Fruit fly (Drosophila melanogaster) whole organism, embryonic: ENCODE measurements around the gene HDAC3.

Source experiments
- Antp ChIP-seq: fragments of 200-800 bp; sonication (Bioruptor generic); optimal IDR thresholded peaks from 3 replicates; lab custom pipeline; 2016; ENCODE audit warnings: missing biosample characterization, missing genetic modification characterization
- Awh ChIP-seq: fragments of 200-800 bp; sonication (Bioruptor generic); IDR thresholded peaks from 2 replicates; pipeline ENCODE4, ENCODE4 v1.3.6; 2022; ENCODE audit warnings: missing biosample characterization, missing genetic modification characterization
- CG10366 ChIP-seq: fragments of 200-800 bp; sonication (Bioruptor generic); IDR thresholded peaks from 2 replicates; pipeline ENCODE4 v1.3.6; 2022; ENCODE audit warnings: missing biosample characterization, missing genetic modification characterization
- CG12942 ChIP-seq: fragments of 200-800 bp; sonication (Bioruptor generic); optimal IDR thresholded peaks from 3 replicates; lab custom pipeline; 2016; ENCODE audit warnings: missing biosample characterization, missing genetic modification characterization
- CG13424 ChIP-seq: fragments of 200-800 bp; sonication (Bioruptor generic); optimal IDR thresholded peaks from 2 replicates; lab custom pipeline; 2019; ENCODE audit warnings: missing biosample characterization, mild to moderate bottlenecking, missing genetic modification characterization, moderate library complexity
- CG1602 ChIP-seq: fragments of 200-800 bp; sonication (Bioruptor generic); optimal IDR thresholded peaks from 3 replicates; lab custom pipeline; 2016; ENCODE audit warnings: missing biosample characterization, missing genetic modification characterization
- CG17359 ChIP-seq: fragments of 200-800 bp; sonication (Bioruptor generic); optimal IDR thresholded peaks from 3 replicates; lab custom pipeline; 2018; ENCODE audit warnings: missing biosample characterization, mild to moderate bottlenecking, missing genetic modification characterization, moderate library complexity
- CG17829 ChIP-seq: fragments of 200-800 bp; optimal IDR thresholded peaks from 2 replicates; lab custom pipeline; 2019; ENCODE audit warnings: missing biosample characterization, mild to moderate bottlenecking, missing genetic modification characterization, moderate library complexity
- CG17912 ChIP-seq: fragments of 200-800 bp; sonication (Bioruptor generic); optimal IDR thresholded peaks from 2 replicates; lab custom pipeline; 2018; ENCODE audit warnings: missing biosample characterization, mild to moderate bottlenecking, missing genetic modification characterization
- CG18262 ChIP-seq: fragments of 200-800 bp; optimal IDR thresholded peaks from 3 replicates; lab custom pipeline; 2019; ENCODE audit warnings: missing biosample characterization, mild to moderate bottlenecking, missing genetic modification characterization, moderate library complexity
- CG18619 ChIP-seq: fragments of 200-800 bp; sonication (Bioruptor generic); optimal IDR thresholded peaks from 3 replicates; lab custom pipeline; 2017; ENCODE audit warnings: missing biosample characterization, mild to moderate bottlenecking, missing genetic modification characterization
- CG2202 ChIP-seq: fragments of 200-800 bp; sonication (Bioruptor generic); optimal IDR thresholded peaks from 2 replicates; lab custom pipeline; 2018; ENCODE audit warnings: missing biosample characterization, mild to moderate bottlenecking, missing genetic modification characterization
- CG30431 ChIP-seq: fragments of 200-800 bp; sonication (Bioruptor generic); optimal IDR thresholded peaks from 2 replicates; lab custom pipeline; 2017; ENCODE audit warnings: missing biosample characterization, missing genetic modification characterization
- CG3065 ChIP-seq: fragments of 200-800 bp; sonication (Bioruptor generic); optimal IDR thresholded peaks from 2 replicates; lab custom pipeline; 2016; ENCODE audit warnings: missing biosample characterization, missing genetic modification characterization
- CG31441 ChIP-seq: fragments of 200-800 bp; sonication (Bioruptor generic); IDR thresholded peaks from 2 replicates; pipeline ENCODE4 v1.3.6; 2022; ENCODE audit warnings: missing biosample characterization, missing genetic modification characterization
- CG33557 ChIP-seq: fragments of 200-800 bp; sonication (Bioruptor generic); optimal IDR thresholded peaks from 2 replicates; lab custom pipeline; 2019; ENCODE audit warnings: missing biosample characterization, mild to moderate bottlenecking, missing genetic modification characterization, moderate library complexity
- CG3407 ChIP-seq: fragments of 200-800 bp; sonication (Bioruptor generic); optimal IDR thresholded peaks from 2 replicates; lab custom pipeline; 2018; ENCODE audit warnings: missing biosample characterization, mild to moderate bottlenecking, missing genetic modification characterization
- CG34224 ChIP-seq: fragments of 200-800 bp; sonication (Bioruptor generic); IDR thresholded peaks from 3 replicates; pipeline ENCODE4 v1.3.6; 2022; ENCODE audit warnings: missing biosample characterization, missing genetic modification characterization; ENCODE audit not compliant: partially characterized antibody
- CG34422 ChIP-seq: fragments of 200-800 bp; sonication (Bioruptor generic); IDR thresholded peaks from 3 replicates; pipeline ENCODE4 v1.3.6; 2022; ENCODE audit warnings: missing biosample characterization, missing genetic modification characterization
- CG42726 ChIP-seq: fragments of 200-800 bp; sonication (Bioruptor generic); IDR thresholded peaks from 2 replicates; pipeline ENCODE4 v1.3.6; 2022; ENCODE audit warnings: missing biosample characterization, missing genetic modification characterization; ENCODE audit not compliant: partially characterized antibody
- CG5953 ChIP-seq: fragments of 200-800 bp; sonication (Bioruptor generic); IDR thresholded peaks from 2 replicates; pipeline ENCODE4 v1.3.6; 2022; ENCODE audit warnings: missing biosample characterization, missing genetic modification characterization
- CG6175 ChIP-seq: fragments of 200-800 bp; sonication (Bioruptor generic); IDR thresholded peaks from 3 replicates; pipeline ENCODE4 v1.3.6; 2022; ENCODE audit warnings: missing biosample characterization, missing genetic modification characterization
- CG7987 ChIP-seq: fragments of 200-800 bp; sonication (Bioruptor generic); optimal IDR thresholded peaks from 2 replicates; lab custom pipeline; 2018; ENCODE audit warnings: missing biosample characterization, mild to moderate bottlenecking, missing genetic modification characterization, moderate library complexity
- CG8388 ChIP-seq: fragments of 200-800 bp; sonication (Bioruptor generic); optimal IDR thresholded peaks from 2 replicates; lab custom pipeline; 2019; ENCODE audit warnings: missing biosample characterization, mild to moderate bottlenecking, missing genetic modification characterization, moderate library complexity
- CG9727 ChIP-seq: fragments of 200-800 bp; sonication (Bioruptor generic); optimal IDR thresholded peaks from 3 replicates; lab custom pipeline; 2017; ENCODE audit warnings: missing biosample characterization, mild to moderate bottlenecking, missing genetic modification characterization
- CkIIα-i1 ChIP-seq: fragments of 200-800 bp; sonication (Bioruptor generic); IDR thresholded peaks from 2 replicates; pipeline ENCODE4 v1.3.6; 2022; ENCODE audit warnings: missing biosample characterization, missing genetic modification characterization
- D19B ChIP-seq: fragments of 200-800 bp; sonication (Bioruptor generic); optimal IDR thresholded peaks from 2 replicates; lab custom pipeline; 2017; ENCODE audit warnings: missing biosample characterization, mild to moderate bottlenecking, missing genetic modification characterization
- Dek ChIP-seq: fragments of 200-800 bp; sonication (Bioruptor generic); optimal IDR thresholded peaks from 3 replicates; lab custom pipeline; 2019; ENCODE audit warnings: missing biosample characterization, mild to moderate bottlenecking, missing genetic modification characterization, moderate library complexity
- Dfd ChIP-seq, 2 experiments: fragments of >200 bp; optimal IDR thresholded peaks; 2 replicates each; lab custom pipeline; 2017; ENCODE audit warnings: missing biosample characterization in 2 of 2, missing genetic modification characterization in 2 of 2
- Hey ChIP-seq: fragments of 200-800 bp; sonication (Bioruptor generic); optimal IDR thresholded peaks from 3 replicates; lab custom pipeline; 2018; ENCODE audit warnings: missing biosample characterization, mild to moderate bottlenecking, missing genetic modification characterization
- Hr51 ChIP-seq, 2 experiments: fragments of 200-800 bp; sonication (Bioruptor generic); optimal IDR thresholded peaks; 2 replicates in 1 of 2; 3 replicates in 1 of 2; lab custom pipeline; 2016 to 2018; ENCODE audit warnings: missing biosample characterization in 2 of 2, missing genetic modification characterization in 2 of 2, mild to moderate bottlenecking in 1 of 2, moderate library complexity in 1 of 2
- Max ChIP-seq: fragments of 200-800 bp; sonication (Bioruptor generic); optimal IDR thresholded peaks from 2 replicates; lab custom pipeline; 2016; ENCODE audit warnings: missing biosample characterization, mild to moderate bottlenecking, missing genetic modification characterization
- Myb ChIP-seq: fragments of 200-800 bp; sonication (Bioruptor generic); optimal IDR thresholded peaks from 2 replicates; lab custom pipeline; 2016; ENCODE audit warnings: missing biosample characterization, missing genetic modification characterization
- PHDP ChIP-seq: fragments of 200-800 bp; sonication (Bioruptor generic); optimal IDR thresholded peaks from 3 replicates; lab custom pipeline; 2018; ENCODE audit warnings: missing biosample characterization, mild to moderate bottlenecking, missing genetic modification characterization, moderate library complexity
- Spps ChIP-seq: fragments of 200-800 bp; sonication (Bioruptor generic); optimal IDR thresholded peaks from 2 replicates; lab custom pipeline; 2018; ENCODE audit warnings: missing biosample characterization, mild to moderate bottlenecking, missing genetic modification characterization
- az2 ChIP-seq: fragments of 200-800 bp; sonication (Bioruptor generic); optimal IDR thresholded peaks from 3 replicates; lab custom pipeline; 2016; ENCODE audit warnings: missing biosample characterization, missing genetic modification characterization
- bcd ChIP-seq: fragments of 200-800 bp; sonication (Bioruptor generic); optimal IDR thresholded peaks from 2 replicates; lab custom pipeline; 2017; ENCODE audit warnings: missing biosample characterization, mild to moderate bottlenecking, missing genetic modification characterization
- disco-r ChIP-seq: fragments of 200-800 bp; sonication (Bioruptor generic); optimal IDR thresholded peaks from 2 replicates; lab custom pipeline; 2016; ENCODE audit warnings: missing biosample characterization, missing genetic modification characterization
- fd102C ChIP-seq: fragments of 200-800 bp; sonication (Bioruptor generic); optimal IDR thresholded peaks from 2 replicates; lab custom pipeline; 2018; ENCODE audit warnings: missing biosample characterization, mild to moderate bottlenecking, missing genetic modification characterization, moderate library complexity
- grau ChIP-seq: fragments of 200-800 bp; optimal IDR thresholded peaks from 3 replicates; lab custom pipeline; 2019; ENCODE audit warnings: missing biosample characterization, mild to moderate bottlenecking, missing genetic modification characterization, moderate library complexity
- jumu ChIP-seq: fragments of 200-800 bp; sonication (Bioruptor generic); optimal IDR thresholded peaks from 3 replicates; lab custom pipeline; 2016; ENCODE audit warnings: missing biosample characterization, missing genetic modification characterization
- lov ChIP-seq, 2 experiments: fragments of 200-800 bp in 1 of 2; fragments of >200 bp in 1 of 2; sonication (Bioruptor generic) in 1 of 2; IDR thresholded peaks in 1 of 2; optimal IDR thresholded peaks in 1 of 2; 2 replicates in 1 of 2; 3 replicates in 1 of 2; pipeline versions ENCODE4 v1.3.6 to Lab custom; 2017 to 2022; ENCODE audit warnings: missing biosample characterization in 1 of 2, missing genetic modification characterization in 1 of 2
- nerfin-2 ChIP-seq: fragments of 200-800 bp; sonication (Bioruptor generic); IDR thresholded peaks from 2 replicates; pipeline ENCODE4 v1.3.6; 2022; ENCODE audit warnings: missing biosample characterization, missing genetic modification characterization; ENCODE audit not compliant: partially characterized antibody
- org-1 ChIP-seq: fragments of 200-800 bp; sonication (Bioruptor generic); optimal IDR thresholded peaks from 2 replicates; lab custom pipeline; 2017; ENCODE audit warnings: missing biosample characterization, missing genetic modification characterization
- p53 ChIP-seq: fragments of 200-800 bp; sonication (Bioruptor generic); optimal IDR thresholded peaks from 2 replicates; lab custom pipeline; 2016; ENCODE audit warnings: missing biosample characterization, missing genetic modification characterization
- prd ChIP-seq, 3 experiments: fragments of >200 bp in 2 of 3; fragments of 200-800 bp in 1 of 3; sonication (Bioruptor generic) in 1 of 3; optimal IDR thresholded peaks in 2 of 3; IDR thresholded peaks in 1 of 3; 2 replicates in 2 of 3; 3 replicates in 1 of 3; pipeline versions ENCODE4 v1.3.6 to Lab custom; 2017 to 2022; ENCODE audit warnings: missing biosample characterization in 1 of 3, missing genetic modification characterization in 1 of 3
- ranshi ChIP-seq: fragments of 200-800 bp; sonication (Bioruptor generic); IDR thresholded peaks from 2 replicates; pipeline ENCODE4 v1.3.6; 2022; ENCODE audit warnings: missing biosample characterization, missing genetic modification characterization
- sd ChIP-seq: fragments of 200-800 bp; sonication (Bioruptor generic); optimal IDR thresholded peaks from 3 replicates; lab custom pipeline; 2018; ENCODE audit warnings: missing biosample characterization, mild to moderate bottlenecking, missing genetic modification characterization, moderate library complexity
- zfh1 ChIP-seq: fragments of 200-800 bp; sonication (Bioruptor generic); IDR thresholded peaks from 3 replicates; pipeline ENCODE4 v1.3.6; 2022; ENCODE audit warnings: missing biosample characterization, missing genetic modification characterization

Gene HDAC3

DNA sequence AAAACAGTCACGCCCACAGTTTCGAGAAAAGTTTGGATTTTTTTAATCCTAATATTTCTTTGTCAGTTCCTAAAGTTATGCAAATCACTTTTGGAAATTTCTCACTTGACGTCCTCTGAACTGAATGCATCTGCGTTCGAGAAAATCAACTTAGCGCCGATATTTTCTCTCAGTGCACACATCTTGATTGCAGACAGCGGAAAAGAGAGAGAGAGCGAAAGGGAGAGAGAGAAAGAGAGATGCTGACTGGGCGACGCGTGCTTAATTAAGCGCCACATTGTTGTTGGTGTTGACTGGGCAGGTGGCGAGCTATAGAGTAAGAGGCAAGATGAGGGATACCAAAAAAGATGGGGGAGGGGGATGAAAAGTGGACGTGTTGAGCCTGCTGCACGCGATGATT is 44.2 kb upstream of the HDAC3 start (continued):
- TF ChIP-seq prd (optimal IDR thresholded peaks at IDR 0.05; lab: Kevin White, UChicago): no peak
- peak; percentile 22; the same call in 1 of the 3 replicates for TF ChIP-seq prd (GFP tag; IDR thresholded peaks at IDR 0.05; lab: Robert Waterston, UW)
- peak; percentile 29 for TF ChIP-seq CG3065 (GFP tag; lab: Kevin White, UChicago)
- TF ChIP-seq Dfd (GFP tag; optimal IDR thresholded peaks at IDR 0.05; lab: Kevin White, UChicago): no peak
- TF ChIP-seq CG1602 (GFP tag; lab: Kevin White, UChicago): no peak
- peak; percentile 40 for TF ChIP-seq jumu (GFP tag; lab: Kevin White, UChicago)
- TF ChIP-seq CG2202 (tag; lab: Kevin White, UChicago): peak; percentile 36
- TF ChIP-seq CG42726 (GFP tag; lab: Robert Waterston, UW): no peak
- no peak for TF ChIP-seq fd102C (GFP tag; lab: Kevin White, UChicago)
- TF ChIP-seq Max (GFP tag; lab: Kevin White, UChicago): no peak
- TF ChIP-seq CG18262 (tag; lab: Kevin White, UChicago): peak; percentile 72
- peak; percentile 46 for TF ChIP-seq CG17829
- TF ChIP-seq az2 (GFP tag; lab: Kevin White, UChicago): peak; percentile 64
- TF ChIP-seq D19B: peak; percentile 17
- TF ChIP-seq ranshi (GFP tag; lab: Robert Waterston, UW): peak; percentile 30; the same call in 1 of the 2 replicates
- TF ChIP-seq CG6175 (GFP tag; lab: Robert Waterston, UW): 0 out of 3 replicates have a peak, but pooled peaks have one; percentile 19
- TF ChIP-seq Dek: peak; percentile 0
- TF ChIP-seq CG17359 (tag; lab: Kevin White, UChicago): peak; percentile 68
- peak; percentile 35 for TF ChIP-seq CG3407 (GFP tag; lab: Kevin White, UChicago)
- TF ChIP-seq CG10366: peak; percentile 67
- TF ChIP-seq Hr51 (GFP tag; optimal IDR thresholded peaks at IDR 0.05; lab: Kevin White, UChicago): peak in 1 of 2 experiments; percentile 70
- TF ChIP-seq sd (tag; lab: Kevin White, UChicago): peak; percentile 5
- peak; percentile 35 for TF ChIP-seq CG9727
- TF ChIP-seq CG33557: peak; percentile 16
- peak; percentile 91 for TF ChIP-seq Awh
- TF ChIP-seq zfh1: peak; percentile 72
- TF ChIP-seq PHDP (tag; lab: Kevin White, UChicago): peak; percentile 31
- TF ChIP-seq CG30431 (GFP tag; lab: Kevin White, UChicago): peak; percentile 34
- no peak for TF ChIP-seq CG18619
- TF ChIP-seq CG8388: peak; percentile 59
- peak; percentile 65 for TF ChIP-seq CG31441 (GFP tag; lab: Robert Waterston, UW)
- peak; percentile 43 for TF ChIP-seq org-1 (GFP tag; lab: Kevin White, UChicago)
- no peak for TF ChIP-seq CG17912
- peak; percentile 26 for TF ChIP-seq Myb (GFP tag; lab: Kevin White, UChicago)
- TF ChIP-seq nerfin-2: no peak
- TF ChIP-seq lov (optimal IDR thresholded peaks at IDR 0.05; lab: Kevin White, UChicago): no peak
- 0 out of 3 replicates have a peak, but pooled peaks have one; percentile 49 for TF ChIP-seq lov (GFP tag; IDR thresholded peaks at IDR 0.05; lab: Robert Waterston, UW)
- TF ChIP-seq disco-r (GFP tag; lab: Kevin White, UChicago): no peak
- TF ChIP-seq CkIIα-i1 (GFP tag; lab: Robert Waterston, UW): no peak
- no peak for TF ChIP-seq CG34224 (GFP tag; lab: Robert Waterston, UW)
- peak; percentile 43 for TF ChIP-seq grau (tag; lab: Kevin White, UChicago)
- peak; percentile 71 for TF ChIP-seq Antp (GFP tag; lab: Kevin White, UChicago)
- peak; percentile 39 for TF ChIP-seq CG12942 (GFP tag; lab: Kevin White, UChicago)
- TF ChIP-seq CG5953: 0 out of 2 replicates have a peak, but pooled peaks have one; percentile 18
- TF ChIP-seq bcd (GFP tag; lab: Kevin White, UChicago): peak; percentile 15
- TF ChIP-seq Spps (tag; lab: Kevin White, UChicago): peak; percentile 17
- TF ChIP-seq CG7987: no peak
- peak; percentile 54 for TF ChIP-seq CG13424 (tag; lab: Kevin White, UChicago)
- TF ChIP-seq p53 (GFP tag; lab: Kevin White, UChicago): no peak
- no peak for TF ChIP-seq Hey (tag; lab: Kevin White, UChicago)
- peak; percentile 51; the same call in 1 of the 3 replicates for TF ChIP-seq CG34422 (GFP tag; lab: Robert Waterston, UW)
